Fruit fly (Drosophila melanogaster) whole organism: Measurements from ENCODE around the gene PK1-R.

Source experiments
- Dll ChIP-seq: fragments of >200 bp; optimal IDR thresholded peaks from 2 replicates; lab custom pipeline; 2017
- EcR ChIP-seq, 2 experiments: fragments of >200 bp; optimal IDR thresholded peaks; 2 replicates each; lab custom pipeline; 2017; ENCODE audit warnings: missing biosample characterization in 2 of 2, missing genetic modification characterization in 2 of 2, missing genetic modification reagents in 2 of 2
- pan ChIP-seq: fragments of >200 bp; optimal IDR thresholded peaks from 2 replicates; lab custom pipeline; 2017
- psq ChIP-seq: fragments of >200 bp; optimal IDR thresholded peaks from 2 replicates; lab custom pipeline; 2017
- usp ChIP-seq: fragments of >200 bp; optimal IDR thresholded peaks from 2 replicates; lab custom pipeline; 2017; ENCODE audit warnings: missing biosample characterization, missing genetic modification characterization, mixed read lengths

- TF ChIP-seq usp (no peak), pan (no peak), psq (no peak), Dll (lab: Kevin White, UChicago) (no peak), EcR (GFP tag; optimal IDR thresholded peaks at IDR 0.05; lab: Kevin White, UChicago) (no peak)
Measured at dm6 chr3R:14096792-14097191, 6.1 kb downstream of the PK1-R start, which contains the start of gene CCHa1.
